Worm (Caenorhabditis elegans): ENCODE results near the gene R08E5.4.

ce11 chrV:3790424-3790823 lies 22.1 kb downstream of the R08E5.4 start:
- TF ChIP-seq snpc-4 (tag; optimal IDR thresholded peaks at IDR 0.05) (no peak), nhr-76 (tag; optimal IDR thresholded peaks at IDR 0.05) (no peak), pha-4 (tag; optimal IDR thresholded peaks at IDR 0.05) (no peak)

All from whole organism, L3 larva.